Fruit fly (Drosophila melanogaster) whole organism, embryonic: ENCODE measurements around the gene Cubn.
A peak's percentile ranks its signal among the peaks of the same experiment; 100 is the strongest.

Experiments
- Antp ChIP-seq: fragments of 200-800 bp; sonication (Bioruptor generic); optimal IDR thresholded peaks from 3 replicates; lab custom pipeline; 2016; ENCODE audit warnings: missing biosample characterization, missing genetic modification characterization
- BtbVII ChIP-seq: fragments of 200-800 bp; sonication (Bioruptor generic); optimal IDR thresholded peaks from 3 replicates; lab custom pipeline; 2017; ENCODE audit warnings: missing biosample characterization, mild to moderate bottlenecking, missing genetic modification characterization
- CG1233 ChIP-seq: fragments of 200-800 bp; sonication (Bioruptor generic); optimal IDR thresholded peaks from 4 replicates; lab custom pipeline; 2018; ENCODE audit warnings: missing biosample characterization, mild to moderate bottlenecking, missing genetic modification characterization
- CG14441 ChIP-seq: fragments of 200-800 bp; sonication (Bioruptor generic); IDR thresholded peaks from 2 replicates; pipeline ENCODE4 v1.3.6; 2022; ENCODE audit warnings: missing biosample characterization, missing genetic modification characterization
- CG14667 ChIP-seq: fragments of 200-800 bp; sonication (Bioruptor generic); IDR thresholded peaks from 2 replicates; pipeline ENCODE4 v1.3.6; 2022; ENCODE audit warnings: missing biosample characterization, missing genetic modification characterization
- CG15269 ChIP-seq: fragments of 200-800 bp; sonication (Bioruptor generic); optimal IDR thresholded peaks from 2 replicates; lab custom pipeline; 2018; ENCODE audit warnings: missing biosample characterization, mild to moderate bottlenecking, missing genetic modification characterization, moderate library complexity
- CG15514 ChIP-seq: fragments of 200-800 bp; sonication (Bioruptor generic); optimal IDR thresholded peaks from 3 replicates; lab custom pipeline; 2017; ENCODE audit warnings: missing biosample characterization, missing genetic modification characterization, mild to moderate bottlenecking, moderate library complexity, missing genetic modification reagents
- CG16815 ChIP-seq: fragments of 200-800 bp; sonication (Bioruptor generic); optimal IDR thresholded peaks from 3 replicates; lab custom pipeline; 2017; ENCODE audit warnings: missing biosample characterization, mild to moderate bottlenecking, missing genetic modification characterization
- CG17328 ChIP-seq: fragments of 200-800 bp; sonication (Bioruptor generic); IDR thresholded peaks from 2 replicates; pipeline ENCODE4 v1.3.6; 2022; ENCODE audit warnings: missing biosample characterization, missing genetic modification characterization
- CG18619 ChIP-seq: fragments of 200-800 bp; sonication (Bioruptor generic); optimal IDR thresholded peaks from 3 replicates; lab custom pipeline; 2017; ENCODE audit warnings: missing biosample characterization, mild to moderate bottlenecking, missing genetic modification characterization
- CG2889 ChIP-seq: fragments of 200-800 bp; sonication (Bioruptor generic); IDR thresholded peaks from 3 replicates; pipeline ENCODE4 v1.3.6; 2022; ENCODE audit warnings: missing biosample characterization, missing genetic modification characterization
- CG30431 ChIP-seq: fragments of 200-800 bp; sonication (Bioruptor generic); optimal IDR thresholded peaks from 2 replicates; lab custom pipeline; 2017; ENCODE audit warnings: missing biosample characterization, missing genetic modification characterization
- CG32532 ChIP-seq: fragments of 200-800 bp; sonication (Bioruptor generic); IDR thresholded peaks from 2 replicates; pipeline ENCODE4 v1.3.6; 2022; ENCODE audit warnings: missing biosample characterization, missing genetic modification characterization
- CG4730 ChIP-seq: fragments of 200-800 bp; sonication (Bioruptor generic); IDR thresholded peaks from 2 replicates; pipeline ENCODE4 v1.3.6; 2022; ENCODE audit warnings: missing biosample characterization, missing genetic modification characterization
- CG7745 ChIP-seq: fragments of 200-800 bp; sonication (Bioruptor generic); optimal IDR thresholded peaks from 2 replicates; lab custom pipeline; 2018; ENCODE audit warnings: missing biosample characterization, mild to moderate bottlenecking, missing genetic modification characterization, moderate library complexity
- CG7839 ChIP-seq: fragments of 200-800 bp; sonication (Bioruptor generic); optimal IDR thresholded peaks from 3 replicates; lab custom pipeline; 2018; ENCODE audit warnings: missing biosample characterization, mild to moderate bottlenecking, missing genetic modification characterization, moderate library complexity
- CG8290 ChIP-seq, 3 experiments: fragments of 200-800 bp; sonication (Bioruptor generic); optimal IDR thresholded peaks; 2 replicates each; lab custom pipeline; 2016 to 2019; ENCODE audit warnings: missing biosample characterization in 3 of 3, missing genetic modification characterization in 3 of 3, mild to moderate bottlenecking in 2 of 3, moderate library complexity in 1 of 3
- CoRest ChIP-seq: fragments of 200-800 bp; sonication (Bioruptor generic); optimal IDR thresholded peaks from 3 replicates; lab custom pipeline; 2018; ENCODE audit warnings: missing biosample characterization, mild to moderate bottlenecking, missing genetic modification characterization, moderate library complexity
- Drgx ChIP-seq: fragments of 200-800 bp; sonication (Bioruptor generic); IDR thresholded peaks from 2 replicates; pipeline ENCODE4 v1.3.6; 2022; ENCODE audit warnings: missing biosample characterization, missing genetic modification characterization
- E2f1 ChIP-seq: fragments of 200-800 bp; sonication (Bioruptor generic); IDR thresholded peaks from 2 replicates; pipeline ENCODE4 v1.3.6; 2022; ENCODE audit warnings: missing biosample characterization, missing genetic modification characterization
- GATAe ChIP-seq: fragments of 200-800 bp; sonication (Bioruptor generic); conservative IDR thresholded peaks from 2 replicates; pipeline ENCODE4 v1.3.6; 2022; ENCODE audit warnings: missing biosample characterization, missing genetic modification characterization
- MESR4 ChIP-seq: fragments of 200-800 bp; sonication (Bioruptor generic); optimal IDR thresholded peaks from 2 replicates; lab custom pipeline; 2018; ENCODE audit warnings: missing biosample characterization, mild to moderate bottlenecking, missing genetic modification characterization, moderate library complexity
- Meics ChIP-seq: fragments of 200-800 bp; sonication (Bioruptor generic); optimal IDR thresholded peaks from 2 replicates; lab custom pipeline; 2017; ENCODE audit warnings: missing biosample characterization, mild to moderate bottlenecking, missing genetic modification characterization
- Oli ChIP-seq: fragments of 200-800 bp; sonication (Bioruptor generic); optimal IDR thresholded peaks from 2 replicates; lab custom pipeline; 2018; ENCODE audit warnings: missing biosample characterization, mild to moderate bottlenecking, missing genetic modification characterization, moderate library complexity
- Opbp ChIP-seq: fragments of 200-800 bp; sonication (Bioruptor generic); IDR thresholded peaks from 3 replicates; pipeline ENCODE4 v1.3.6; 2022; ENCODE audit warnings: missing biosample characterization, missing genetic modification characterization; ENCODE audit not compliant: partially characterized antibody
- Pdp1 ChIP-seq, 2 experiments: fragments of 200-800 bp; sonication (Bioruptor generic); optimal IDR thresholded peaks; 3 replicates each; lab custom pipeline; 2016; ENCODE audit warnings: missing biosample characterization in 2 of 2, missing genetic modification characterization in 2 of 2, mild to moderate bottlenecking in 1 of 2, moderate library complexity in 1 of 2
- Six4 ChIP-seq: fragments of 200-800 bp; sonication (Bioruptor generic); optimal IDR thresholded peaks from 2 replicates; lab custom pipeline; 2016; ENCODE audit warnings: missing biosample characterization, missing genetic modification characterization
- Taf1 ChIP-seq: fragments of 200-800 bp; sonication (Bioruptor generic); IDR thresholded peaks from 2 replicates; pipeline ENCODE4 v1.3.6; 2022; ENCODE audit warnings: missing biosample characterization, missing genetic modification characterization
- Vsx1 ChIP-seq: fragments of 200-800 bp; sonication (Bioruptor generic); optimal IDR thresholded peaks from 2 replicates; lab custom pipeline; 2017; ENCODE audit warnings: missing biosample characterization, mild to moderate bottlenecking, missing genetic modification characterization, missing genetic modification reagents
- bbx ChIP-seq: fragments of 200-800 bp; sonication (Bioruptor generic); IDR thresholded peaks from 2 replicates; pipeline ENCODE4 v1.3.6; 2022; ENCODE audit warnings: missing biosample characterization, missing genetic modification characterization; ENCODE audit not compliant: partially characterized antibody
- cas ChIP-seq: fragments of 200-800 bp; sonication (Bioruptor generic); IDR thresholded peaks from 2 replicates; pipeline ENCODE4 v1.3.6; 2022; ENCODE audit warnings: missing biosample characterization, missing genetic modification characterization
- caup ChIP-seq: fragments of 200-800 bp; sonication (Bioruptor generic); optimal IDR thresholded peaks from 3 replicates; lab custom pipeline; 2017; ENCODE audit warnings: missing biosample characterization, mild to moderate bottlenecking, missing genetic modification characterization, moderate library complexity; ENCODE audit not compliant: severe bottlenecking
- croc ChIP-seq: fragments of 200-800 bp; sonication (Bioruptor generic); conservative IDR thresholded peaks from 3 replicates; pipeline ENCODE4 v1.3.6; 2022; ENCODE audit warnings: missing biosample characterization, missing genetic modification characterization
- disco-r ChIP-seq: fragments of 200-800 bp; sonication (Bioruptor generic); optimal IDR thresholded peaks from 2 replicates; lab custom pipeline; 2016; ENCODE audit warnings: missing biosample characterization, missing genetic modification characterization
- en ChIP-seq: fragments of 200-800 bp; sonication (Bioruptor generic); optimal IDR thresholded peaks from 2 replicates; lab custom pipeline; 2016; ENCODE audit warnings: missing biosample characterization, missing genetic modification characterization
- hkb ChIP-seq, 2 experiments: fragments of 200-800 bp in 1 of 2; fragments of >200 bp in 1 of 2; sonication (Bioruptor generic) in 1 of 2; IDR thresholded peaks in 1 of 2; optimal IDR thresholded peaks in 1 of 2; 2 replicates each; pipeline versions ENCODE4 v1.3.6 to Lab custom; 2017 to 2022; ENCODE audit warnings: missing biosample characterization in 1 of 2, missing genetic modification characterization in 1 of 2
- inv ChIP-seq: fragments of 200-800 bp; sonication (Bioruptor generic); IDR thresholded peaks from 2 replicates; pipeline ENCODE4 v1.3.6; 2022; ENCODE audit warnings: missing biosample characterization, missing genetic modification characterization; ENCODE audit not compliant: partially characterized antibody
- oc ChIP-seq: fragments of 200-800 bp; sonication (Bioruptor generic); optimal IDR thresholded peaks from 2 replicates; lab custom pipeline; 2018; ENCODE audit warnings: missing biosample characterization, mild to moderate bottlenecking, missing genetic modification characterization, moderate library complexity
- pan ChIP-seq, 4 experiments: fragments of >200 bp in 3 of 4; fragments of 200-800 bp in 1 of 4; sonication (Bioruptor generic) in 1 of 4; optimal IDR thresholded peaks in 3 of 4; IDR thresholded peaks in 1 of 4; 2 replicates each; pipeline versions ENCODE4 v1.3.6 to Lab custom; 2017 to 2022; ENCODE audit warnings: missing biosample characterization in 2 of 4, missing genetic modification characterization in 2 of 4, mixed read lengths in 1 of 4
- prd ChIP-seq, 3 experiments: fragments of >200 bp in 2 of 3; fragments of 200-800 bp in 1 of 3; sonication (Bioruptor generic) in 1 of 3; optimal IDR thresholded peaks in 2 of 3; IDR thresholded peaks in 1 of 3; 2 replicates in 2 of 3; 3 replicates in 1 of 3; pipeline versions ENCODE4 v1.3.6 to Lab custom; 2017 to 2022; ENCODE audit warnings: missing biosample characterization in 1 of 3, missing genetic modification characterization in 1 of 3
- pum ChIP-seq: fragments of 200-800 bp; sonication (Bioruptor generic); optimal IDR thresholded peaks from 2 replicates; lab custom pipeline; 2016; ENCODE audit warnings: missing biosample characterization, missing genetic modification characterization
- salm ChIP-seq: fragments of 200-800 bp; sonication (Bioruptor generic); optimal IDR thresholded peaks from 2 replicates; lab custom pipeline; 2018; ENCODE audit warnings: missing biosample characterization, mild to moderate bottlenecking, missing genetic modification characterization
- so ChIP-seq: fragments of 200-800 bp; sonication (Bioruptor generic); IDR thresholded peaks from 3 replicates; pipeline ENCODE4 v1.3.6; 2022; ENCODE audit warnings: missing biosample characterization, missing genetic modification characterization
- ssp ChIP-seq: fragments of 200-800 bp; sonication (Bioruptor generic); IDR thresholded peaks from 2 replicates; pipeline ENCODE4 v1.3.6; 2022; ENCODE audit warnings: missing biosample characterization, missing genetic modification characterization
- ttk ChIP-seq: fragments of 200-800 bp; sonication (Bioruptor generic); IDR thresholded peaks from 2 replicates; pipeline ENCODE4 v2.1.2; 2022; ENCODE audit warnings: missing biosample characterization, missing genetic modification characterization
- wek ChIP-seq: fragments of 200-800 bp; sonication (Bioruptor generic); optimal IDR thresholded peaks from 3 replicates; lab custom pipeline; 2018; ENCODE audit warnings: missing biosample characterization, mild to moderate bottlenecking, missing genetic modification characterization, moderate library complexity
- zen ChIP-seq: fragments of 200-800 bp; sonication (Bioruptor generic); optimal IDR thresholded peaks from 3 replicates; lab custom pipeline; 2018; ENCODE audit warnings: missing biosample characterization, mild to moderate bottlenecking, missing genetic modification characterization, moderate library complexity
- zfh1 ChIP-seq: fragments of 200-800 bp; sonication (Bioruptor generic); IDR thresholded peaks from 3 replicates; pipeline ENCODE4 v1.3.6; 2022; ENCODE audit warnings: missing biosample characterization, missing genetic modification characterization

The Cubn gene

DNA sequence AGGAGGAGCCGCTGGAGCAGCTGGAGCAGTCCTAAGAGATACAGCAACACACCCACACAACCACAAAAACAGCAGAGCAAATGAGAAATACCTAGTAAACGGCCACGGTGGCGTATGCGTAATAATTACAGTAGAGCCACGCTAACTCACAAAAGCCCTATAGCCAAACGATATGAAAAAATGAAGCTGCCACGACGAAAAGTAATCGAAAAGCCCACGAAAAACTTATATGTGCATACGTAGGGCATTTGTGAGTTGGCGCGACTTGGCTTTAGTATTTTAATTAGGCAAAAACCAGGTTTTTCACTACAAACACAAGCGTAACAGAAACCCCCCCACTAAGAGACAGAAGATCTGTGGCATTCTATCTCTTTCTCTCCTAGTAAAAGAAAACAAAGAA is 16.8 kb upstream of the Cubn start (continued):
- TF ChIP-seq Meics (GFP tag; lab: Kevin White, UChicago) (peak; percentile 41), Opbp (no peak), ssp (GFP tag; lab: Robert Waterston, UW) (no peak), CG32532 (GFP tag; lab: Robert Waterston, UW) (peak; percentile 38), CG15514 (peak; percentile 0), CG30431 (GFP tag; lab: Kevin White, UChicago) (no peak), pan (optimal IDR thresholded peaks at IDR 0.05; lab: Kevin White, UChicago) (no peak), pan (GFP tag; optimal IDR thresholded peaks at IDR 0.05 in 1 of 2, IDR thresholded peaks at IDR 0.05 in 1 of 2) (peak in 1 of 2 experiments; percentile 32), en (no peak), Taf1 (GFP tag; lab: Robert Waterston, UW) (no peak), Drgx (GFP tag; lab: Robert Waterston, UW) (no peak), wek (GFP tag; lab: Kevin White, UChicago) (no peak), CG17328 (GFP tag; lab: Robert Waterston, UW) (no peak), BtbVII (no peak), Vsx1 (peak; percentile 7), CG2889 (GFP tag; lab: Robert Waterston, UW) (no peak), CG15269 (peak; percentile 39), Antp (GFP tag; lab: Kevin White, UChicago) (peak; percentile 7), CG4730 (GFP tag; lab: Robert Waterston, UW) (0 out of 2 replicates have a peak, but pooled peaks have one; percentile 12), cas (GFP tag; lab: Robert Waterston, UW) (no peak), oc (no peak), hkb (optimal IDR thresholded peaks at IDR 0.05; lab: Kevin White, UChicago) (no peak), hkb (GFP tag; IDR thresholded peaks at IDR 0.05; lab: Robert Waterston, UW) (no peak), CoRest (tag; lab: Kevin White, UChicago) (peak; percentile 10), caup (GFP tag; lab: Kevin White, UChicago) (no peak), so (GFP tag; lab: Robert Waterston, UW) (no peak), zen (tag; lab: Kevin White, UChicago) (no peak), Oli (peak; percentile 16), prd (optimal IDR thresholded peaks at IDR 0.05; lab: Kevin White, UChicago) (no peak), prd (GFP tag; IDR thresholded peaks at IDR 0.05; lab: Robert Waterston, UW) (0 out of 3 replicates have a peak, but pooled peaks have one; percentile 4), E2f1 (GFP tag; lab: Robert Waterston, UW) (peak; percentile 46; the same call in 1 of the 2 replicates), CG14441 (GFP tag; lab: Robert Waterston, UW) (peak; percentile 34; the same call in 1 of the 2 replicates), CG1233 (GFP tag; lab: Kevin White, UChicago) (no peak), CG16815 (no peak), inv (GFP tag; lab: Robert Waterston, UW) (no peak), GATAe (no peak), bbx (GFP tag; lab: Robert Waterston, UW) (no peak), ttk (0 out of 2 replicates have a peak, but pooled peaks have one; percentile 11), CG18619 (GFP tag; lab: Kevin White, UChicago) (no peak), Pdp1 (GFP tag; optimal IDR thresholded peaks at IDR 0.05; lab: Kevin White, UChicago) (peak; percentile 16 to 40), pum (GFP tag; lab: Kevin White, UChicago) (no peak), zfh1 (GFP tag; lab: Robert Waterston, UW) (no peak), salm (tag; lab: Kevin White, UChicago) (no peak), CG8290 (GFP tag; optimal IDR thresholded peaks at IDR 0.05; lab: Kevin White, UChicago) (no peak), CG8290 (tag; optimal IDR thresholded peaks at IDR 0.05; lab: Kevin White, UChicago) (peak in 1 of 2 experiments; percentile 7), disco-r (GFP tag; lab: Kevin White, UChicago) (no peak), CG7745 (tag; lab: Kevin White, UChicago) (no peak), croc (GFP tag; lab: Robert Waterston, UW) (no peak), CG14667 (GFP tag; lab: Robert Waterston, UW) (no peak), CG7839 (tag; lab: Kevin White, UChicago) (peak; percentile 38), MESR4 (GFP tag; lab: Kevin White, UChicago) (no peak), Six4 (GFP tag; lab: Kevin White, UChicago) (no peak)
